Worm (Caenorhabditis elegans) whole organism, midembryonic: ENCODE data around the gene F09F9.3.

Experiments used
- T22C8.4 ChIP-seq: fragments of 200-800 bp; sonication (Bioruptor generic); IDR thresholded peaks from 2 replicates; pipeline ENCODE4 v1.3.6; 2022; ENCODE audit warnings: missing genetic modification characterization, missing compliant biosample characterization
- cog-1 ChIP-seq: sonication (generic microtip); optimal IDR thresholded peaks from 2 replicates; lab custom pipeline; 2016; ENCODE audit warnings: missing genetic modification characterization, missing compliant biosample characterization
- flt-1 ChIP-seq: fragments of 200-800 bp; sonication (Bioruptor generic); IDR thresholded peaks from 2 replicates; pipeline ENCODE4 v1.3.6; 2022; ENCODE audit warnings: missing genetic modification characterization, missing compliant biosample characterization
- klf-2 ChIP-seq: fragments of 200-800 bp; sonication (Bioruptor generic); conservative IDR thresholded peaks from 2 replicates; pipeline ENCODE4 v1.3.6; 2022; ENCODE audit warnings: missing genetic modification reagents, missing genetic modification characterization, missing compliant biosample characterization
- med-1 ChIP-seq: sonication (generic microtip); optimal IDR thresholded peaks from 2 replicates; lab custom pipeline; 2017; ENCODE audit warnings: missing genetic modification characterization, mild to moderate bottlenecking, missing compliant biosample characterization, antibody characterized with exemption, missing genetic modification reagents; ENCODE audit not compliant: insufficient read depth
- ref-1 ChIP-seq: fragments of 200-800 bp; sonication (Bioruptor generic); conservative IDR thresholded peaks from 2 replicates; pipeline ENCODE4 v1.3.6; 2022; ENCODE audit warnings: missing genetic modification reagents, missing genetic modification characterization, missing compliant biosample characterization
- tab-1 ChIP-seq: fragments of 200-800 bp; sonication (Bioruptor generic); IDR thresholded peaks from 2 replicates; pipeline ENCODE4 v1.3.6; 2022; ENCODE audit warnings: missing genetic modification characterization, missing compliant biosample characterization
- ztf-23 ChIP-seq: fragments of 200-800 bp; sonication (Bioruptor generic); IDR thresholded peaks from 2 replicates; pipeline ENCODE4 v1.3.6; 2022; ENCODE audit warnings: missing genetic modification reagents, missing genetic modification characterization, missing compliant biosample characterization
- ztf-29 ChIP-seq: fragments of 200-800 bp; sonication (Bioruptor generic); IDR thresholded peaks from 2 replicates; pipeline ENCODE4 v1.3.6; 2022; ENCODE audit warnings: missing genetic modification reagents, missing genetic modification characterization, missing compliant biosample characterization

F09F9.3 gene

ce11 chrX:4111416-4111815, 9.4 kb downstream of the F09F9.3 start, which contains the start of gene F09F9.2:
TSS of gene F09F9.2 (minus strand) at chrX:4111440.
- no peak for TF ChIP-seq ref-1 (GFP tag; lab: Robert Waterston, UW)
- no peak for TF ChIP-seq flt-1 (GFP tag; lab: Robert Waterston, UW)
- TF ChIP-seq cog-1 (tag; lab: Kevin White, UChicago), result no peak
- TF ChIP-seq klf-2 (GFP tag; lab: Robert Waterston, UW), result no peak
- TF ChIP-seq ztf-29, result no peak
- no peak for TF ChIP-seq T22C8.4 (GFP tag; lab: Robert Waterston, UW)
- TF ChIP-seq tab-1 (GFP tag; lab: Robert Waterston, UW), result no peak

- TF ChIP-seq klf-2 (GFP tag; lab: Robert Waterston, UW), result no peak
- TF ChIP-seq cog-1 (tag; lab: Kevin White, UChicago), result no peak
- TF ChIP-seq tab-1 (GFP tag; lab: Robert Waterston, UW), result no peak
These were observed 10.9 kb downstream of the F09F9.3 start for ce11 chrX:4109970-4110369.

ce11 chrX:4106896-4107505, 13.8 kb downstream of the F09F9.3 start, which contains the start of gene R02E4.2:
TSS of gene R02E4.2 (plus strand) at chrX:4107455.
- no peak for TF ChIP-seq ref-1 (GFP tag; lab: Robert Waterston, UW)
- no peak for TF ChIP-seq cog-1 (tag; lab: Kevin White, UChicago)
- TF ChIP-seq ztf-29, result no peak
- TF ChIP-seq ztf-23, result no peak
- TF ChIP-seq T22C8.4 (GFP tag; lab: Robert Waterston, UW), result no peak
- TF ChIP-seq flt-1 (GFP tag; lab: Robert Waterston, UW), result no peak
- TF ChIP-seq klf-2 (GFP tag; lab: Robert Waterston, UW), result no peak
- TF ChIP-seq med-1 (GFP tag; lab: Kevin White, UChicago), result no peak
- no peak for TF ChIP-seq tab-1 (GFP tag; lab: Robert Waterston, UW)

- TF ChIP-seq ztf-29 (no peak), med-1 (GFP tag; lab: Kevin White, UChicago) (no peak), klf-2 (GFP tag; lab: Robert Waterston, UW) (no peak), ref-1 (GFP tag; lab: Robert Waterston, UW) (no peak), flt-1 (GFP tag; lab: Robert Waterston, UW) (no peak), cog-1 (tag; lab: Kevin White, UChicago) (no peak), tab-1 (GFP tag; lab: Robert Waterston, UW) (no peak), ztf-23 (no peak), T22C8.4 (GFP tag; lab: Robert Waterston, UW) (no peak)
These were observed 16.4 kb downstream of the F09F9.3 start, which contains the start of gene R02E4.1 for ce11 chrX:4104435-4104834. TSS of gene R02E4.1 (minus strand) at chrX:4104535.

- TF ChIP-seq ref-1 (GFP tag; lab: Robert Waterston, UW) (no peak), T22C8.4 (GFP tag; lab: Robert Waterston, UW) (no peak), med-1 (GFP tag; lab: Kevin White, UChicago) (no peak), ztf-29 (no peak)
These were observed 17.8 kb downstream of the F09F9.3 start for ce11 chrX:4103071-4103470.

- TF ChIP-seq cog-1 (tag; lab: Kevin White, UChicago), result no peak
- no peak for TF ChIP-seq flt-1 (GFP tag; lab: Robert Waterston, UW)
- TF ChIP-seq T22C8.4 (GFP tag; lab: Robert Waterston, UW), result no peak
- TF ChIP-seq ref-1 (GFP tag; lab: Robert Waterston, UW), result no peak
- TF ChIP-seq klf-2 (GFP tag; lab: Robert Waterston, UW), result no peak
- no peak for TF ChIP-seq ztf-29
- no peak for TF ChIP-seq med-1 (GFP tag; lab: Kevin White, UChicago)
- no peak for TF ChIP-seq tab-1 (GFP tag; lab: Robert Waterston, UW)
These were observed 18.7 kb downstream of the F09F9.3 start, which contains the start of gene R02E4.3 for ce11 chrX:4102075-4102598. TSS of gene R02E4.3 (minus strand) at chrX:4102125.

- TF ChIP-seq klf-2 (GFP tag; lab: Robert Waterston, UW) (no peak), T22C8.4 (GFP tag; lab: Robert Waterston, UW) (no peak), cog-1 (tag; lab: Kevin White, UChicago) (no peak), ztf-29 (no peak), tab-1 (GFP tag; lab: Robert Waterston, UW) (no peak), ztf-23 (no peak), med-1 (GFP tag; lab: Kevin White, UChicago) (no peak), flt-1 (GFP tag; lab: Robert Waterston, UW) (no peak), ref-1 (GFP tag; lab: Robert Waterston, UW) (no peak)
These were observed 19.6 kb downstream of the F09F9.3 start for ce11 chrX:4101213-4101612.

- TF ChIP-seq ztf-23, result no peak
- no peak for TF ChIP-seq ztf-29
These were observed 20.4 kb downstream of the F09F9.3 start, which contains the start of gene clh-4 for ce11 chrX:4100473-4100872. TSS of gene clh-4 (minus strand) at chrX:4100573.

ce11 chrX:4094979-4095378, 25.9 kb downstream of the F09F9.3 start:
- TF ChIP-seq T22C8.4 (GFP tag; lab: Robert Waterston, UW) (no peak), klf-2 (GFP tag; lab: Robert Waterston, UW) (no peak), ztf-29 (no peak), ztf-23 (no peak), tab-1 (GFP tag; lab: Robert Waterston, UW) (no peak), flt-1 (GFP tag; lab: Robert Waterston, UW) (no peak), med-1 (GFP tag; lab: Kevin White, UChicago) (no peak), cog-1 (tag; lab: Kevin White, UChicago) (no peak)

- no peak for TF ChIP-seq flt-1 (GFP tag; lab: Robert Waterston, UW)
- TF ChIP-seq ref-1 (GFP tag; lab: Robert Waterston, UW), result no peak
- TF ChIP-seq cog-1 (tag; lab: Kevin White, UChicago), result no peak
- TF ChIP-seq ztf-23, result no peak
- TF ChIP-seq ztf-29, result no peak
- TF ChIP-seq klf-2 (GFP tag; lab: Robert Waterston, UW), result no peak
- TF ChIP-seq T22C8.4 (GFP tag; lab: Robert Waterston, UW), result no peak
- TF ChIP-seq med-1 (GFP tag; lab: Kevin White, UChicago), result no peak
- no peak for TF ChIP-seq tab-1 (GFP tag; lab: Robert Waterston, UW)
These were observed 31.9 kb downstream of the F09F9.3 start for ce11 chrX:4088943-4089342.
